Fruit fly (Drosophila melanogaster): ENCODE data around the gene CG15332.

DNA sequence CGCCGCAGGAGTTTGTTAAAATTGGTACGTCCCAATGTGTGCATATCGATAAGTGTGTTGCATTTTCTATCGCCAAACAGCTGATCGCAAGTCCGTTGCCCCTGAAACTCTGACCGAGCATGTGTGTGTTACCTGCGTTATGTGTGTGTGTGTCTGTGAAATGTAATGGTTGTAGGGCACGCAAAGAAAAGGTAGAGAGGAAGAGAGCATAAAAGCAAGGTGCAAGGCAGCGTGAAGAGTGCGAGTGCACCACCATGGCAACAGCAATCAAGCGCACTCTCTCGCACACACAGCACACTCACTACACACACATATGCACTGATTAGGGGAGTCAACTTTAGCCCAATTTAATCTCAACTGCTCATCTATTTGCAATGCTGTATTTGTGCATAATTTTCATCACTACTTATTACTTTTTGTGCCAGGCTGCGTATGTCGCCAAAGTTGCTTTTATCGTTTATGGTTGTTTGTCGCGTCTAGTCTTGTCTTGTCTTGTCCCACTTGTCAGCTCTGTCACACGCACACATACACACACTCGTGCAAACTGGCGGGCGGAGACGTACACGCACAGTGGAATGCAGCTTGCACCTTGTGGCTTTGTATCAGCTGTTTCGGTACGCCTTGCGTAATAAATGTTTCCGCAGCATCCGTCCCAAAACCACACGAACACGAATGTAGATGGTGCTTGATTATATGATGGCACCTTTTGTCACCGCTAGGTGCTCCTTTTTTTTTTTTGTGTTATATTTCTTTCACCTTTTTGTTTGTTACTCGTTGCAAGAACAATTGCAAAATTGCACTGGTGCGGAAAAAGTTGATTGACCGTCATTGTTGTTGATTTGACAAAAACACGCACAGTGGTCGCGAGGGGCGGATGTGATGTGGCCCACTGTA lies 18.0 kb downstream of the CG15332 start:
- TF ChIP-seq CG11617 (GFP tag; optimal IDR thresholded peaks at IDR 0.05) (peak; percentile 92), CG1620 (GFP tag; optimal IDR thresholded peaks at IDR 0.05) (peak; percentile 79), Clk (GFP tag; optimal IDR thresholded peaks at IDR 0.05) (peak; percentile 71), toe (GFP tag; optimal IDR thresholded peaks at IDR 0.05) (peak; percentile 60), CG12768 (GFP tag; optimal IDR thresholded peaks at IDR 0.05) (peak; percentile 73), CG7101 (tag; optimal IDR thresholded peaks at IDR 0.05) (peak; percentile 75), CG7045 (GFP tag; optimal IDR thresholded peaks at IDR 0.05) (peak; percentile 86), CG14711 (tag; optimal IDR thresholded peaks at IDR 0.05) (peak; percentile 50), Mnt (GFP tag; optimal IDR thresholded peaks at IDR 0.05) (peak; percentile 69), cic (GFP tag; optimal IDR thresholded peaks at IDR 0.05) (no peak)

Measured in whole organism, adult.